Fruit fly (Drosophila melanogaster): ENCODE measurements around the gene CG5968.

Gene CG5968

dm6 chr2L:16526015-16526518 lies 23.7 kb downstream of the CG5968 start:
- TF ChIP-seq Rel (GFP tag; optimal IDR thresholded peaks at IDR 0.05): peak; percentile 38
- peak; percentile 92 for TF ChIP-seq Rel (tag; optimal IDR thresholded peaks at IDR 0.05)
- TF ChIP-seq Myc (optimal IDR thresholded peaks at IDR 0.05): no peak
- TF ChIP-seq dmrt93B (GFP tag; optimal IDR thresholded peaks at IDR 0.05): peak; percentile 16
- peak; percentile 100 for TF ChIP-seq jim (GFP tag; optimal IDR thresholded peaks at IDR 0.05)
- TF ChIP-seq ey (GFP tag; optimal IDR thresholded peaks at IDR 0.05): no peak
- TF ChIP-seq pan (optimal IDR thresholded peaks at IDR 0.05): no peak
- TF ChIP-seq sage (GFP tag; optimal IDR thresholded peaks at IDR 0.05): no peak
- no peak for TF ChIP-seq foxo (GFP tag; optimal IDR thresholded peaks at IDR 0.05)
- TF ChIP-seq CrebA (GFP tag; optimal IDR thresholded peaks at IDR 0.05; ENCODE audit: borderline replicate concordance): peak; percentile 74
- no peak for TF ChIP-seq Dfd (GFP tag; optimal IDR thresholded peaks at IDR 0.05)
- no peak for TF ChIP-seq Abd-B (GFP tag; optimal IDR thresholded peaks at IDR 0.05)
- TF ChIP-seq rgr (GFP tag; optimal IDR thresholded peaks at IDR 0.05): peak; percentile 59
- no peak for TF ChIP-seq lola (GFP tag; optimal IDR thresholded peaks at IDR 0.05)
- peak; percentile 36 for TF ChIP-seq CG9705 (GFP tag; optimal IDR thresholded peaks at IDR 0.05)
- TF ChIP-seq Hr83 (GFP tag; optimal IDR thresholded peaks at IDR 0.05; ENCODE audit: poor library complexity, severe bottlenecking): peak; percentile 63
- TF ChIP-seq Hr78 (GFP tag; optimal IDR thresholded peaks at IDR 0.05): no peak
- TF ChIP-seq dl (GFP tag; optimal IDR thresholded peaks at IDR 0.05; ENCODE audit: insufficient read depth in 1 of 2, partially characterized antibody in 2 of 2): peak; percentile 82 to 89
- TF ChIP-seq HLH106 (tag; optimal IDR thresholded peaks at IDR 0.05): peak; percentile 61
- TF ChIP-seq woc (GFP tag; optimal IDR thresholded peaks at IDR 0.05): peak; percentile 42
- TF ChIP-seq br (GFP tag; optimal IDR thresholded peaks at IDR 0.05): peak; percentile 78
- peak; percentile 92 for TF ChIP-seq Dif (GFP tag; optimal IDR thresholded peaks at IDR 0.05; ENCODE audit: partially characterized antibody)
- TF ChIP-seq psq (GFP tag; optimal IDR thresholded peaks at IDR 0.05): peak; percentile 94
- peak; percentile 81 for TF ChIP-seq h (GFP tag; optimal IDR thresholded peaks at IDR 0.05)
- TF ChIP-seq OdsH (GFP tag; optimal IDR thresholded peaks at IDR 0.05): no peak
- TF ChIP-seq Mio (GFP tag; optimal IDR thresholded peaks at IDR 0.05): no peak
- TF ChIP-seq dsf (GFP tag; optimal IDR thresholded peaks at IDR 0.05; ENCODE audit: borderline replicate concordance): no peak
- no peak for TF ChIP-seq tai (GFP tag; optimal IDR thresholded peaks at IDR 0.05)
- no peak for TF ChIP-seq sv (GFP tag; optimal IDR thresholded peaks at IDR 0.05)
- TF ChIP-seq usp (GFP tag; optimal IDR thresholded peaks at IDR 0.05): no peak
- TF ChIP-seq GATAd (GFP tag; optimal IDR thresholded peaks at IDR 0.05): no peak
- TF ChIP-seq fru (GFP tag; optimal IDR thresholded peaks at IDR 0.05): peak; percentile 36
- peak; percentile 68 for TF ChIP-seq Hnf4 (GFP tag; optimal IDR thresholded peaks at IDR 0.05)
- no peak for TF ChIP-seq CG32264 (GFP tag; optimal IDR thresholded peaks at IDR 0.05)
- TF ChIP-seq Jra (GFP tag; optimal IDR thresholded peaks at IDR 0.05): peak; percentile 78
- peak; percentile 53 for TF ChIP-seq Sp1 (GFP tag; optimal IDR thresholded peaks at IDR 0.05)
- TF ChIP-seq brk (GFP tag; optimal IDR thresholded peaks at IDR 0.05): no peak
- TF ChIP-seq Vsx2 (GFP tag; optimal IDR thresholded peaks at IDR 0.05; ENCODE audit: partially characterized antibody): peak; percentile 61
- TF ChIP-seq N (GFP tag; optimal IDR thresholded peaks at IDR 0.05): peak; percentile 34

dm6 chr2L:16525114-16525513 lies 24.6 kb downstream of the CG5968 start:
- peak; percentile 2 for TF ChIP-seq Sp1 (GFP tag; optimal IDR thresholded peaks at IDR 0.05)
- TF ChIP-seq N (GFP tag; optimal IDR thresholded peaks at IDR 0.05): no peak
- TF ChIP-seq Dfd (GFP tag; optimal IDR thresholded peaks at IDR 0.05): peak; percentile 62
- no peak for TF ChIP-seq Rel (GFP tag; optimal IDR thresholded peaks at IDR 0.05)
- TF ChIP-seq Rel (tag; optimal IDR thresholded peaks at IDR 0.05): peak; percentile 50

DNA sequence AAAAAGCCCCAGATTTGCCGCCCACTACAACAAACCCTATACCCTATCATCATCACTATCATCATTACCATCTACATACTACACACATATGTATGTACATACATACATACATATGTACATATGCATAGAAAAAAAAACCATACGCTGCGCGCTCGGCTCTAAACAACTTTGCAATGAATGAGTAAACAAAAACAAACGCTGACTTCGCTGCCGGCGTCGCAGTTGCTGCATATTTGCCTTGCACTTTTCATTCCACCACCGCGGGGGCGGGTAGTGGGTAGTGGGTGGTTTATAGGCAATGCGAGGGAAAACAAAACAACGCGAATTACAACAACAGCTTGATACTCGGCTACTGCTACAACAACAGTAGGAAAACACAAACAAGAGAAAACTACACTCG lies 26.7 kb downstream of the CG5968 start:
- TF ChIP-seq Abd-B (GFP tag; optimal IDR thresholded peaks at IDR 0.05): no peak
- no peak for TF ChIP-seq h (GFP tag; optimal IDR thresholded peaks at IDR 0.05)
- TF ChIP-seq ey (GFP tag; optimal IDR thresholded peaks at IDR 0.05): no peak
- no peak for TF ChIP-seq foxo (GFP tag; optimal IDR thresholded peaks at IDR 0.05)
- no peak for TF ChIP-seq Myc (optimal IDR thresholded peaks at IDR 0.05)
